Fruit fly (Drosophila melanogaster) whole organism, wandering third instar larva: ENCODE results near the gene MFS3.
A peak's percentile ranks its signal among the peaks of the same experiment; 100 is the strongest.

Experiments
- Abd-B ChIP-seq: fragments of >200 bp; optimal IDR thresholded peaks from 2 replicates; lab custom pipeline; 2017; ENCODE audit warnings: missing biosample characterization, missing genetic modification characterization
- CG32264 ChIP-seq: fragments of 200-800 bp; sonication (Bioruptor generic); optimal IDR thresholded peaks from 2 replicates; lab custom pipeline; 2016; ENCODE audit warnings: missing biosample characterization, missing genetic modification characterization
- CG9705 ChIP-seq: fragments of 200-800 bp; sonication (Bioruptor generic); optimal IDR thresholded peaks from 2 replicates; lab custom pipeline; 2018; ENCODE audit warnings: missing biosample characterization, mild to moderate bottlenecking, missing genetic modification characterization
- CrebA ChIP-seq: fragments of 200-800 bp; sonication (Bioruptor generic); optimal IDR thresholded peaks from 2 replicates; lab custom pipeline; 2016; ENCODE audit warnings: missing biosample characterization, mild to moderate bottlenecking, missing genetic modification characterization, borderline replicate concordance
- Dfd ChIP-seq: fragments of >200 bp; optimal IDR thresholded peaks from 2 replicates; lab custom pipeline; 2017; ENCODE audit warnings: missing biosample characterization, missing genetic modification characterization
- Dif ChIP-seq: fragments of 200-275, 200-300 bp; sonication (Bioruptor generic); optimal IDR thresholded peaks from 2 replicates; lab custom pipeline; 2018; ENCODE audit warnings: missing biosample characterization, missing genetic modification characterization; ENCODE audit not compliant: partially characterized antibody
- GATAd ChIP-seq: sonication (Bioruptor generic); optimal IDR thresholded peaks from 2 replicates; lab custom pipeline; 2016; ENCODE audit warnings: missing biosample characterization, missing genetic modification characterization
- HLH106 ChIP-seq: fragments of 200-800 bp; optimal IDR thresholded peaks from 3 replicates; lab custom pipeline; 2019; ENCODE audit warnings: missing biosample characterization, mild to moderate bottlenecking, missing genetic modification characterization, moderate library complexity
- Hnf4 ChIP-seq: fragments of 200-800 bp; sonication (Bioruptor generic); optimal IDR thresholded peaks from 2 replicates; lab custom pipeline; 2016; ENCODE audit warnings: missing biosample characterization, mild to moderate bottlenecking, missing genetic modification characterization
- Hr78 ChIP-seq: fragments of >200 bp; optimal IDR thresholded peaks from 2 replicates; lab custom pipeline; 2017; ENCODE audit warnings: missing biosample characterization, missing genetic modification characterization
- Jra ChIP-seq: sonication (Bioruptor generic); optimal IDR thresholded peaks from 2 replicates; lab custom pipeline; 2016; ENCODE audit warnings: missing biosample characterization, missing genetic modification characterization
- Mio ChIP-seq: sonication (Bioruptor generic); optimal IDR thresholded peaks from 2 replicates; lab custom pipeline; 2016; ENCODE audit warnings: missing biosample characterization, missing genetic modification characterization
- Myc ChIP-seq: fragments of >200 bp; optimal IDR thresholded peaks from 2 replicates; lab custom pipeline; 2017
- N ChIP-seq: fragments of >200 bp; optimal IDR thresholded peaks from 2 replicates; lab custom pipeline; 2018; ENCODE audit warnings: missing biosample characterization, missing external identifiers, missing genetic modification characterization
- OdsH ChIP-seq: fragments of 200-800 bp; sonication (Bioruptor generic); optimal IDR thresholded peaks from 2 replicates; lab custom pipeline; 2016; ENCODE audit warnings: missing biosample characterization, mild to moderate bottlenecking, missing genetic modification characterization
- Rel ChIP-seq, 2 experiments: fragments of 200-800 bp; sonication (Bioruptor generic) in 1 of 2; optimal IDR thresholded peaks; 2 replicates in 1 of 2; 3 replicates in 1 of 2; lab custom pipeline; 2016 to 2019; ENCODE audit warnings: mild to moderate bottlenecking in 2 of 2, missing biosample characterization in 2 of 2, missing genetic modification characterization in 2 of 2, moderate library complexity in 1 of 2
- Sp1 ChIP-seq: fragments of 200-800 bp; sonication (Bioruptor generic); optimal IDR thresholded peaks from 3 replicates; lab custom pipeline; 2019; ENCODE audit warnings: missing biosample characterization, mild to moderate bottlenecking, missing genetic modification characterization, moderate library complexity
- Vsx2 ChIP-seq: fragments of 200-300, 225-300 bp; sonication (Bioruptor generic); optimal IDR thresholded peaks from 2 replicates; lab custom pipeline; 2018; ENCODE audit warnings: missing biosample characterization, missing genetic modification characterization; ENCODE audit not compliant: partially characterized antibody
- br ChIP-seq: fragments of 200-800 bp; sonication (Bioruptor generic); optimal IDR thresholded peaks from 2 replicates; lab custom pipeline; 2016; ENCODE audit warnings: missing biosample characterization, missing genetic modification characterization
- brk ChIP-seq: fragments of 200-800 bp; sonication (Bioruptor generic); optimal IDR thresholded peaks from 2 replicates; lab custom pipeline; 2016; ENCODE audit warnings: missing biosample characterization, mild to moderate bottlenecking, missing genetic modification characterization
- dl ChIP-seq, 2 experiments: fragments of 175-275, 200-275 bp in 1 of 2; fragments of 200-275 bp in 1 of 2; sonication (Bioruptor generic); optimal IDR thresholded peaks; lab custom pipeline; 2018; ENCODE audit warnings: mild to moderate bottlenecking in 2 of 2, missing biosample characterization in 2 of 2, missing genetic modification characterization in 2 of 2, moderate library complexity in 2 of 2; ENCODE audit not compliant: partially characterized antibody in 2 of 2, insufficient read depth in 1 of 2
- dmrt93B ChIP-seq: fragments of 200-800 bp; sonication (Bioruptor generic); optimal IDR thresholded peaks from 2 replicates; lab custom pipeline; 2018; ENCODE audit warnings: missing biosample characterization, mild to moderate bottlenecking, missing genetic modification characterization
- dsf ChIP-seq: sonication (Bioruptor generic); optimal IDR thresholded peaks from 2 replicates; lab custom pipeline; 2016; ENCODE audit warnings: missing biosample characterization, missing genetic modification characterization, borderline replicate concordance
- fru ChIP-seq: fragments of 200-800 bp; sonication (Bioruptor generic); optimal IDR thresholded peaks from 3 replicates; lab custom pipeline; 2016; ENCODE audit warnings: missing biosample characterization, mild to moderate bottlenecking, missing genetic modification characterization
- h ChIP-seq: fragments of 200-800 bp; sonication (Bioruptor generic); optimal IDR thresholded peaks from 3 replicates; lab custom pipeline; 2016; ENCODE audit warnings: missing biosample characterization, mild to moderate bottlenecking, missing genetic modification characterization
- jim ChIP-seq: fragments of 175-275, 200-325 bp; sonication (Bioruptor generic); optimal IDR thresholded peaks from 2 replicates; lab custom pipeline; 2016; ENCODE audit warnings: missing biosample characterization, mild to moderate bottlenecking, missing genetic modification characterization
- lola ChIP-seq: fragments of >200 bp; optimal IDR thresholded peaks from 2 replicates; lab custom pipeline; 2017; ENCODE audit warnings: missing biosample characterization, missing genetic modification characterization
- psq ChIP-seq: fragments of 200-800 bp; sonication (Bioruptor generic); optimal IDR thresholded peaks from 3 replicates; lab custom pipeline; 2017; ENCODE audit warnings: missing biosample characterization, mild to moderate bottlenecking, missing genetic modification characterization, moderate library complexity
- rgr ChIP-seq: fragments of 200-800 bp; sonication (Bioruptor generic); optimal IDR thresholded peaks from 3 replicates; lab custom pipeline; 2016; ENCODE audit warnings: missing biosample characterization, mild to moderate bottlenecking, missing genetic modification characterization
- sage ChIP-seq: fragments of 200-800 bp; sonication (Bioruptor generic); optimal IDR thresholded peaks from 2 replicates; lab custom pipeline; 2016; ENCODE audit warnings: missing biosample characterization, mild to moderate bottlenecking, missing genetic modification characterization
- tai ChIP-seq: sonication (Bioruptor generic); optimal IDR thresholded peaks from 2 replicates; lab custom pipeline; 2016; ENCODE audit warnings: missing biosample characterization, missing genetic modification characterization
- usp ChIP-seq: fragments of >200 bp; optimal IDR thresholded peaks from 2 replicates; lab custom pipeline; 2017; ENCODE audit warnings: missing biosample characterization, missing genetic modification characterization
- woc ChIP-seq: sonication (Bioruptor generic); optimal IDR thresholded peaks from 2 replicates; lab custom pipeline; 2016; ENCODE audit warnings: missing biosample characterization, mild to moderate bottlenecking, missing genetic modification characterization

The MFS3 gene

dm6 chr2L:1158519-1159319, 15.7 kb downstream of the MFS3 start, which contains the start of gene Tango14:
Tango14 (plus strand) TSS chr2L:1158661.
- TF ChIP-seq Myc (lab: Kevin White, UChicago) (no peak), CrebA (GFP tag; lab: Kevin White, UChicago) (no peak), jim (GFP tag; lab: Kevin White, UChicago) (no peak), Dif (GFP tag; lab: Kevin White, UChicago) (no peak), Hr78 (GFP tag; lab: Kevin White, UChicago) (no peak), Jra (GFP tag; lab: Kevin White, UChicago) (no peak), N (GFP tag; lab: Kevin White, UChicago) (no peak), Mio (no peak), OdsH (no peak), fru (no peak), dl (GFP tag; optimal IDR thresholded peaks at IDR 0.05; lab: Kevin White, UChicago; ENCODE audit: insufficient read depth in 1 of 2, partially characterized antibody in 2 of 2) (no peak), Vsx2 (GFP tag; lab: Kevin White, UChicago) (no peak), dsf (GFP tag; lab: Kevin White, UChicago) (no peak), psq (GFP tag; lab: Kevin White, UChicago) (no peak), Sp1 (GFP tag; lab: Kevin White, UChicago) (no peak), CG32264 (no peak)

dm6 chr2L:1163538-1164143, 20.6 kb downstream of the MFS3 start, which contains the start of gene CG5080:
CG5080 (minus strand) TSS chr2L:1163886.
- TF ChIP-seq Dif (GFP tag; lab: Kevin White, UChicago), result peak; percentile 63
- no peak for TF ChIP-seq woc (GFP tag; lab: Kevin White, UChicago)
- no peak for TF ChIP-seq Rel (GFP tag; optimal IDR thresholded peaks at IDR 0.05; lab: Kevin White, UChicago)
- TF ChIP-seq Rel (tag; optimal IDR thresholded peaks at IDR 0.05; lab: Kevin White, UChicago), result peak; percentile 49

- peak; percentile 54 for TF ChIP-seq Myc (lab: Kevin White, UChicago)
- no peak for TF ChIP-seq Rel (GFP tag; optimal IDR thresholded peaks at IDR 0.05; lab: Kevin White, UChicago)
- peak; percentile 48 for TF ChIP-seq Rel (tag; optimal IDR thresholded peaks at IDR 0.05; lab: Kevin White, UChicago)
- TF ChIP-seq N (GFP tag; lab: Kevin White, UChicago), result no peak
- no peak for TF ChIP-seq woc (GFP tag; lab: Kevin White, UChicago)
- TF ChIP-seq, all 38 proteins: peak for 2
Observed at dm6 chr2L:1164294-1164693, 21.3 kb downstream of the MFS3 start, which contains the start of gene IntS14. IntS14 (plus strand) TSS chr2L:1164443.

- TF ChIP-seq Rel (GFP tag; optimal IDR thresholded peaks at IDR 0.05; lab: Kevin White, UChicago) (no peak), Rel (tag; optimal IDR thresholded peaks at IDR 0.05; lab: Kevin White, UChicago) (peak; percentile 97), OdsH (no peak), usp (GFP tag; lab: Kevin White, UChicago) (no peak)
- TF ChIP-seq, all 38 proteins: peak for 1
Observed at dm6 chr2L:1166326-1166725, 23.3 kb downstream of the MFS3 start, which contains the start of gene CG14341. CG14341 (plus strand) TSS chr2L:1166506.

dm6 chr2L:1169867-1170415, 26.9 kb downstream of the MFS3 start, which contains the start of the genes CG31922 and Plap:
CG31922 (plus strand) TSS chr2L:1170181.
Plap (minus strand) TSS chr2L:1170365.
- no peak for TF ChIP-seq Vsx2 (GFP tag; lab: Kevin White, UChicago)
- no peak for TF ChIP-seq Hr78 (GFP tag; lab: Kevin White, UChicago)
- TF ChIP-seq Myc (lab: Kevin White, UChicago), result peak; percentile 63
- no peak for TF ChIP-seq Dif (GFP tag; lab: Kevin White, UChicago)
- TF ChIP-seq GATAd (GFP tag; lab: Kevin White, UChicago), result no peak
- TF ChIP-seq fru, result no peak
- peak; percentile 80 for TF ChIP-seq rgr (GFP tag; lab: Kevin White, UChicago)
- TF ChIP-seq CG32264, result no peak
- TF ChIP-seq tai, result no peak
- peak; percentile 76 for TF ChIP-seq br
- peak; percentile 81 for TF ChIP-seq HLH106 (tag; lab: Kevin White, UChicago)
- no peak for TF ChIP-seq dl (GFP tag; optimal IDR thresholded peaks at IDR 0.05; lab: Kevin White, UChicago; ENCODE audit: insufficient read depth in 1 of 2, partially characterized antibody in 2 of 2)
- TF ChIP-seq woc (GFP tag; lab: Kevin White, UChicago), result peak; percentile 58
- TF ChIP-seq Rel (GFP tag; optimal IDR thresholded peaks at IDR 0.05; lab: Kevin White, UChicago), result no peak
- TF ChIP-seq Rel (tag; optimal IDR thresholded peaks at IDR 0.05; lab: Kevin White, UChicago), result peak; percentile 97
- TF ChIP-seq CG9705, result peak; percentile 63
- peak; percentile 63 for TF ChIP-seq dmrt93B (GFP tag; lab: Kevin White, UChicago)
- TF ChIP-seq Hnf4 (GFP tag; lab: Kevin White, UChicago), result no peak
- TF ChIP-seq sage, result no peak
- no peak for TF ChIP-seq Dfd (GFP tag; lab: Kevin White, UChicago)
- TF ChIP-seq h (GFP tag; lab: Kevin White, UChicago), result peak; percentile 84
- TF ChIP-seq N (GFP tag; lab: Kevin White, UChicago), result no peak
- no peak for TF ChIP-seq jim (GFP tag; lab: Kevin White, UChicago)
- no peak for TF ChIP-seq Jra (GFP tag; lab: Kevin White, UChicago)
- no peak for TF ChIP-seq Mio
- TF ChIP-seq lola, result no peak
- peak; percentile 73 for TF ChIP-seq OdsH
- no peak for TF ChIP-seq brk (GFP tag; lab: Kevin White, UChicago)
- TF ChIP-seq psq (GFP tag; lab: Kevin White, UChicago), result peak; percentile 69
- TF ChIP-seq Abd-B (GFP tag; lab: Kevin White, UChicago), result no peak
- TF ChIP-seq usp (GFP tag; lab: Kevin White, UChicago), result no peak
